Worm (Caenorhabditis elegans) whole organism, late embryonic: ENCODE measurements around the gene nhr-67.

Experiments
- T23F11.4 ChIP-seq: fragments of 200-800 bp; sonication (Bioruptor generic); optimal IDR thresholded peaks from 2 replicates; lab custom pipeline; 2018; ENCODE audit warnings: mild to moderate bottlenecking, missing genetic modification characterization, missing compliant biosample characterization
- ama-1 ChIP-seq: fragments of 150-350 bp; optimal IDR thresholded peaks from 2 replicates; lab custom pipeline; 2014
- dmd-4 ChIP-seq: sonication (generic microtip); optimal IDR thresholded peaks from 2 replicates; lab custom pipeline; 2016; ENCODE audit warnings: borderline replicate concordance, missing genetic modification characterization, missing compliant biosample characterization
- ets-4 ChIP-seq: sonication (generic microtip); optimal IDR thresholded peaks from 2 replicates; lab custom pipeline; 2016; ENCODE audit warnings: missing genetic modification characterization, missing compliant biosample characterization
- eyg-1 ChIP-seq: sonication (generic microtip); optimal IDR thresholded peaks from 2 replicates; lab custom pipeline; 2016; ENCODE audit warnings: missing genotype, missing genetic modification characterization, missing compliant biosample characterization
- fkh-10 ChIP-seq: fragments of 150-350 bp; optimal IDR thresholded peaks from 2 replicates; lab custom pipeline; 2014; ENCODE audit warnings: missing biosample characterization, missing genetic modification reagents, missing genetic modification characterization
- lin-11 ChIP-seq: fragments of 200-800 bp; sonication (Bioruptor generic); optimal IDR thresholded peaks from 2 replicates; lab custom pipeline; 2018; ENCODE audit warnings: mild to moderate bottlenecking, missing genetic modification characterization, missing compliant biosample characterization
- mec-3 ChIP-seq: sonication (generic microtip); optimal IDR thresholded peaks from 2 replicates; lab custom pipeline; 2016; ENCODE audit warnings: borderline replicate concordance, missing genetic modification characterization, missing compliant biosample characterization
- nfya-1 ChIP-seq: sonication (generic microtip); optimal IDR thresholded peaks from 2 replicates; lab custom pipeline; 2017; ENCODE audit warnings: missing genetic modification characterization, mild to moderate bottlenecking, missing compliant biosample characterization, antibody characterized with exemption, moderate library complexity
- pqm-1 ChIP-seq: sonication (generic microtip); optimal IDR thresholded peaks from 2 replicates; lab custom pipeline; 2016; ENCODE audit warnings: missing genetic modification characterization, missing compliant biosample characterization
- sdc-2 ChIP-seq: sonication (generic microtip); optimal IDR thresholded peaks from 2 replicates; lab custom pipeline; 2016; ENCODE audit warnings: missing genotype, missing genetic modification characterization, missing compliant biosample characterization
- tbx-2 ChIP-seq: sonication (generic microtip); optimal IDR thresholded peaks from 2 replicates; lab custom pipeline; 2016; ENCODE audit warnings: missing genetic modification characterization, missing compliant biosample characterization
- unc-55 ChIP-seq: sonication (generic microtip); optimal IDR thresholded peaks from 2 replicates; lab custom pipeline; 2017; ENCODE audit warnings: missing biosample characterization, missing genetic modification reagents, missing genetic modification characterization

ce11 chrIV:11131268-11131667, 38.3 kb upstream of the nhr-67 start, which contains the start of gene ard-1:
- TF ChIP-seq tbx-2 (no peak), mec-3 (tag; lab: Kevin White, UChicago) (no peak), ets-4 (no peak), dmd-4 (tag; lab: Kevin White, UChicago) (no peak), nfya-1 (tag; lab: Kevin White, UChicago) (no peak), fkh-10 (GFP tag; lab: Kevin White, UChicago) (no peak), T23F11.4 (no peak), pqm-1 (tag; lab: Kevin White, UChicago) (no peak), lin-11 (tag; lab: Kevin White, UChicago) (no peak), unc-55 (GFP tag; lab: Kevin White, UChicago) (no peak), ama-1 (lab: Kevin White, UChicago) (no peak), sdc-2 (tag; lab: Kevin White, UChicago) (no peak), eyg-1 (tag; lab: Kevin White, UChicago) (no peak)
